Fruit fly (Drosophila melanogaster) whole organism, embryonic: ENCODE data around the gene Tim17b1.

Experiments used
- Blimp-1 ChIP-seq: fragments of 200-800 bp; sonication (Bioruptor generic); optimal IDR thresholded peaks from 3 replicates; lab custom pipeline; 2018; ENCODE audit warnings: missing biosample characterization, missing genetic modification characterization, mild to moderate bottlenecking, moderate library complexity, missing genetic modification reagents
- CG10543 ChIP-seq: fragments of 200-800 bp; sonication (Bioruptor generic); optimal IDR thresholded peaks from 3 replicates; lab custom pipeline; 2017; ENCODE audit warnings: missing biosample characterization, mild to moderate bottlenecking, missing genetic modification characterization, moderate library complexity
- CG11398 ChIP-seq: fragments of 200-800 bp; sonication (Bioruptor generic); optimal IDR thresholded peaks from 2 replicates; lab custom pipeline; 2016; ENCODE audit warnings: missing biosample characterization, missing genetic modification characterization
- CG12104 ChIP-seq: fragments of 200-800 bp; sonication (Bioruptor generic); optimal IDR thresholded peaks from 3 replicates; lab custom pipeline; 2016; ENCODE audit warnings: missing biosample characterization, missing genetic modification characterization
- CG12769 ChIP-seq: fragments of 200-800 bp; sonication (Bioruptor generic); optimal IDR thresholded peaks from 2 replicates; lab custom pipeline; 2019; ENCODE audit warnings: missing biosample characterization, mild to moderate bottlenecking, missing genetic modification characterization, moderate library complexity
- CG13894 ChIP-seq: fragments of 200-800 bp; sonication (Bioruptor generic); optimal IDR thresholded peaks from 3 replicates; lab custom pipeline; 2018; ENCODE audit warnings: missing biosample characterization, mild to moderate bottlenecking, missing genetic modification characterization, moderate library complexity
- CG1529 ChIP-seq: fragments of 200-800 bp; sonication (Bioruptor generic); optimal IDR thresholded peaks from 3 replicates; lab custom pipeline; 2018; ENCODE audit warnings: missing biosample characterization, missing genetic modification characterization
- CG15696 ChIP-seq: fragments of 200-800 bp; sonication (Bioruptor generic); optimal IDR thresholded peaks from 2 replicates; lab custom pipeline; 2019; ENCODE audit warnings: missing biosample characterization, mild to moderate bottlenecking, missing genetic modification characterization, moderate library complexity
- CG16779 ChIP-seq: fragments of 200-800 bp; sonication (Bioruptor generic); IDR thresholded peaks from 2 replicates; pipeline ENCODE4 v1.3.6; 2022; ENCODE audit warnings: missing biosample characterization, missing genetic modification characterization
- CG17186 ChIP-seq: fragments of 200-800 bp; sonication (Bioruptor generic); optimal IDR thresholded peaks from 3 replicates; lab custom pipeline; 2017; ENCODE audit warnings: missing biosample characterization, missing genetic modification reagents, missing genetic modification characterization
- CG17361 ChIP-seq: fragments of 200-800 bp; sonication (Bioruptor generic); IDR thresholded peaks from 3 replicates; pipeline ENCODE4 v1.3.6; 2022; ENCODE audit warnings: missing biosample characterization, missing genetic modification characterization
- CG2678 ChIP-seq: fragments of 200-800 bp; sonication (Bioruptor generic); optimal IDR thresholded peaks from 3 replicates; lab custom pipeline; 2019; ENCODE audit warnings: missing biosample characterization, mild to moderate bottlenecking, missing genetic modification characterization, moderate library complexity
- CG30403 ChIP-seq: fragments of 200-800 bp; sonication (Bioruptor generic); optimal IDR thresholded peaks from 3 replicates; lab custom pipeline; 2016; ENCODE audit warnings: missing biosample characterization, missing genetic modification characterization
- CG32767 ChIP-seq: fragments of 200-800 bp; sonication (Bioruptor generic); IDR thresholded peaks from 2 replicates; pipeline ENCODE4 v1.3.6; 2022; ENCODE audit warnings: missing biosample characterization, missing genetic modification characterization
- CG3838 ChIP-seq: fragments of 200-800 bp; sonication (Bioruptor generic); optimal IDR thresholded peaks from 3 replicates; lab custom pipeline; 2016; ENCODE audit warnings: missing biosample characterization, missing genetic modification characterization
- CG42726 ChIP-seq: fragments of 200-800 bp; sonication (Bioruptor generic); IDR thresholded peaks from 2 replicates; pipeline ENCODE4 v1.3.6; 2022; ENCODE audit warnings: missing biosample characterization, missing genetic modification characterization; ENCODE audit not compliant: partially characterized antibody
- CG5953 ChIP-seq: fragments of 200-800 bp; sonication (Bioruptor generic); IDR thresholded peaks from 2 replicates; pipeline ENCODE4 v1.3.6; 2022; ENCODE audit warnings: missing biosample characterization, missing genetic modification characterization
- CG8281 ChIP-seq: fragments of 200-800 bp; sonication (Bioruptor generic); optimal IDR thresholded peaks from 2 replicates; lab custom pipeline; 2018; ENCODE audit warnings: missing biosample characterization, mild to moderate bottlenecking, missing genetic modification characterization, moderate library complexity
- CG8359 ChIP-seq: fragments of 200-800 bp; sonication (Bioruptor generic); optimal IDR thresholded peaks from 2 replicates; lab custom pipeline; 2017; ENCODE audit warnings: missing biosample characterization, mild to moderate bottlenecking, missing genetic modification characterization, borderline replicate concordance
- CG9727 ChIP-seq: fragments of 200-800 bp; sonication (Bioruptor generic); optimal IDR thresholded peaks from 3 replicates; lab custom pipeline; 2017; ENCODE audit warnings: missing biosample characterization, mild to moderate bottlenecking, missing genetic modification characterization
- Drgx ChIP-seq: fragments of 200-800 bp; sonication (Bioruptor generic); IDR thresholded peaks from 2 replicates; pipeline ENCODE4 v1.3.6; 2022; ENCODE audit warnings: missing biosample characterization, missing genetic modification characterization
- Ets65A ChIP-seq: fragments of 200-800 bp; sonication (Bioruptor generic); peaks from one replicate; lab custom pipeline; 2016; ENCODE audit warnings: missing biosample characterization, missing genetic modification characterization
- HLH4C ChIP-seq: fragments of 200-800 bp; sonication (Bioruptor generic); IDR thresholded peaks from 3 replicates; pipeline ENCODE4 v1.3.6; 2022; ENCODE audit warnings: missing biosample characterization, missing genetic modification characterization; ENCODE audit not compliant: partially characterized antibody
- Hmr ChIP-seq: fragments of 200-800 bp; sonication (Bioruptor generic); optimal IDR thresholded peaks from 3 replicates; lab custom pipeline; 2017; ENCODE audit warnings: mild to moderate bottlenecking, missing biosample characterization, missing genetic modification reagents, missing genetic modification characterization
- MTF-1 ChIP-seq: fragments of 200-800 bp; sonication (Bioruptor generic); optimal IDR thresholded peaks from 2 replicates; lab custom pipeline; 2018; ENCODE audit warnings: missing biosample characterization, mild to moderate bottlenecking, missing genetic modification characterization, borderline replicate concordance
- Med ChIP-seq: fragments of 200-800 bp; sonication (Bioruptor generic); peaks from one replicate; lab custom pipeline; 2016; ENCODE audit warnings: missing biosample characterization, missing genetic modification characterization, mild to moderate bottlenecking, inconsistent platforms, moderate library complexity
- Pdp1 ChIP-seq, 2 experiments: fragments of 200-800 bp; sonication (Bioruptor generic); optimal IDR thresholded peaks; 3 replicates each; lab custom pipeline; 2016; ENCODE audit warnings: missing biosample characterization in 2 of 2, missing genetic modification characterization in 2 of 2, mild to moderate bottlenecking in 1 of 2, moderate library complexity in 1 of 2
- Sox100B ChIP-seq: fragments of 200-800 bp; sonication (Bioruptor generic); optimal IDR thresholded peaks from 3 replicates; lab custom pipeline; 2018; ENCODE audit warnings: missing biosample characterization, mild to moderate bottlenecking, missing genetic modification characterization
- YL-1 ChIP-seq: fragments of 200-800 bp; sonication (Bioruptor generic); optimal IDR thresholded peaks from 3 replicates; lab custom pipeline; 2017; ENCODE audit warnings: missing biosample characterization, mild to moderate bottlenecking, missing genetic modification characterization
- chinmo ChIP-seq: fragments of 200-800 bp; sonication (Bioruptor generic); IDR thresholded peaks from 4 replicates; pipeline ENCODE4 v1.3.6; 2022; ENCODE audit warnings: missing biosample characterization, missing genetic modification characterization; ENCODE audit not compliant: partially characterized antibody
- eve ChIP-seq, 2 experiments: fragments of >200 bp; optimal IDR thresholded peaks; 2 replicates each; lab custom pipeline; 2017; ENCODE audit warnings: missing biosample characterization in 2 of 2, missing genetic modification characterization in 2 of 2
- exex ChIP-seq: fragments of 200-800 bp; sonication (Bioruptor generic); optimal IDR thresholded peaks from 4 replicates; lab custom pipeline; 2018; ENCODE audit warnings: missing biosample characterization, mild to moderate bottlenecking, missing genetic modification characterization, moderate library complexity
- gro ChIP-seq: fragments of 200-800 bp; sonication (Bioruptor generic); optimal IDR thresholded peaks from 2 replicates; lab custom pipeline; 2016; ENCODE audit warnings: missing biosample characterization, missing genetic modification characterization
- lbe ChIP-seq: fragments of 200-800 bp; sonication (Bioruptor generic); optimal IDR thresholded peaks from 2 replicates; lab custom pipeline; 2016; ENCODE audit warnings: missing biosample characterization, mild to moderate bottlenecking, missing genetic modification characterization
- mld ChIP-seq: fragments of 200-800 bp; sonication (Bioruptor generic); IDR thresholded peaks from 3 replicates; pipeline ENCODE4 v1.3.6; 2022; ENCODE audit warnings: missing biosample characterization, missing genetic modification characterization; ENCODE audit not compliant: partially characterized antibody
- pzg ChIP-seq: fragments of 200-800 bp; sonication (Bioruptor generic); optimal IDR thresholded peaks from 3 replicates; lab custom pipeline; 2018; ENCODE audit warnings: missing biosample characterization, mild to moderate bottlenecking, missing genetic modification characterization, moderate library complexity
- ranshi ChIP-seq: fragments of 200-800 bp; sonication (Bioruptor generic); IDR thresholded peaks from 2 replicates; pipeline ENCODE4 v1.3.6; 2022; ENCODE audit warnings: missing biosample characterization, missing genetic modification characterization
- slp2 ChIP-seq: fragments of 200-800 bp; sonication (Bioruptor generic); optimal IDR thresholded peaks from 2 replicates; lab custom pipeline; 2016; ENCODE audit warnings: missing biosample characterization, missing genetic modification characterization
- sug ChIP-seq: fragments of 200-800 bp; optimal IDR thresholded peaks from 2 replicates; lab custom pipeline; 2019; ENCODE audit warnings: missing biosample characterization, mild to moderate bottlenecking, missing genetic modification characterization, moderate library complexity
- tap ChIP-seq: fragments of 200-800 bp; optimal IDR thresholded peaks from 3 replicates; lab custom pipeline; 2019; ENCODE audit warnings: missing biosample characterization, mild to moderate bottlenecking, missing genetic modification characterization, moderate library complexity
- vvl ChIP-seq: fragments of 200-800 bp; sonication (Bioruptor generic); IDR thresholded peaks from 2 replicates; pipeline ENCODE4 v1.3.6; 2022; ENCODE audit warnings: missing biosample characterization, missing genetic modification characterization
- zen2 ChIP-seq: fragments of 200-800 bp; sonication (Bioruptor generic); IDR thresholded peaks from 3 replicates; pipeline ENCODE4 v1.3.6; 2022; ENCODE audit warnings: missing biosample characterization, missing genetic modification characterization; ENCODE audit not compliant: partially characterized antibody

The Tim17b1 gene

DNA sequence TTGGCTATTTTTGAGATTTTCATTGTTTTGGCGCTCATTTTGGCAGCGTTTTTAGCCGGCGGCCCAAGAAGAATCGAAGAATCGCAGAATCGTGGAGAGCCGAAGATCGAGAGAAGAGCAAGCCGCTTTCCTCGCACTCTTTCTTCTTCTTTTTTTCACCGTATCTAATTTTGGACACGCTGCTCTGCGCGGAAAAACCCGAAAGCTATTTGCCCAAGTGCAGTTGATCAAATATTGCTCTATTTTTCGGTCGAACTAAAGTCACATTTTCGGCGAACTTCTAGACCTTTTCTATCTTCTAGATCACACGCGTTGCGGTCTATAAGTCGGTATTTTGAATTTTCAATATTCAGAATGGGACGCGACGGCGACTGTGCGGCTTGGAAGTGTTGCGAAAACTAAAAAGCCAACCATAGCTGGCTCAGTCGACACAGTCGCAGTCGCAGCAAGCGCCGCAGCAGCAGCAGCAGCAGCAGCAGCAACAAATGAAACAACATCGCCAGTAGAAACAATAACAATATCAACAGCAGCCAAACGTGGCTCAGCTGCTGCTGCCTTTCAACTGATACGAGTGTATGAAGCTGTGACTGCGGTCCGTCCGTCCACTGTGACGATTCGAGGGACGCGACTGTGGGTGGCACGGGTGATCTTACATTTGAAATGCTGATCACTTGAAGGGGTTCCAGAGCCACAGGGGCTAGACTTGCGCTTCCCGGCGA is 12.9 kb upstream of the Tim17b1 start (continued):
- TF ChIP-seq CG8281 (tag; lab: Kevin White, UChicago) = no peak

- TF ChIP-seq Ets65A (GFP tag; lab: Kevin White, UChicago) (peak; percentile 70), Blimp-1 (GFP tag; lab: Kevin White, UChicago) (no peak), sug (no peak), Med (GFP tag; lab: Kevin White, UChicago) (peak; percentile 41), CG9727 (no peak), ranshi (GFP tag; lab: Robert Waterston, UW) (no peak), CG16779 (GFP tag; lab: Robert Waterston, UW) (0 out of 2 replicates have a peak, but pooled peaks have one; percentile 9)
- TF ChIP-seq, all 482 proteins: peak for 3
Measured at dm6 chr3R:5287965-5288364, 12.0 kb upstream of the Tim17b1 start.

- peak; percentile 77 for TF ChIP-seq vvl
- no peak for TF ChIP-seq CG5953
- peak; percentile 30 for TF ChIP-seq CG10543 (GFP tag; lab: Kevin White, UChicago)
- no peak for TF ChIP-seq CG42726 (GFP tag; lab: Robert Waterston, UW)
- TF ChIP-seq CG12769 = peak; percentile 67
- TF ChIP-seq Pdp1 (GFP tag; optimal IDR thresholded peaks at IDR 0.05; lab: Kevin White, UChicago) = peak in 1 of 2 experiments; percentile 58
- 0 out of 3 replicates have a peak, but pooled peaks have one; percentile 8 for TF ChIP-seq zen2
- peak; percentile 68; the same call in 2 of the 4 replicates for TF ChIP-seq chinmo (GFP tag; lab: Robert Waterston, UW)
- 0 out of 2 replicates have a peak, but pooled peaks have one; percentile 29 for TF ChIP-seq CG32767 (GFP tag; lab: Robert Waterston, UW)
- peak; percentile 45 for TF ChIP-seq CG13894 (tag; lab: Kevin White, UChicago)
- TF ChIP-seq, all 482 proteins: peak for 8
Measured at dm6 chr3R:5290738-5291137, 9.2 kb upstream of the Tim17b1 start.

DNA sequence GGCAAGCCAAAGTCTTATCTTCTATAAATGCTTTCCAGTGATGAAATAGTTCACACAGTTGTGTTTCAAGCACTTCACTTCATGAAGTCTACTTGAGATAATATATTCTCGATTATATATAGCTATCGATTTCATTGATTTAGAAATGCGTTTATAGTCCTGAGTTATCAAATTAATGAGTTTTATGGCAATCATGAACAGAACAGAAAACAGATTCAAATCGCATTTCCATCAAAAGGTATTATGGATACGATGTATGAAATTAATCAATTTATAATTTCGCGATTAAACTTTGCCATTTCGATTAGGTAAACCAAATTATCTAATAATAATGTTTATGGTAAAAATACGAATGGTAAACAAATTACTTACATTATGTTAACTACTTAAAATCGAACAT is 4.9 kb upstream of the Tim17b1 start:
- TF ChIP-seq lbe (GFP tag; lab: Kevin White, UChicago) = no peak
- TF ChIP-seq CG1529 (GFP tag; lab: Kevin White, UChicago) = no peak
- TF ChIP-seq exex (tag; lab: Kevin White, UChicago) = peak; percentile 69
- TF ChIP-seq CG12104 (GFP tag; lab: Kevin White, UChicago) = no peak
- TF ChIP-seq eve (GFP tag; optimal IDR thresholded peaks at IDR 0.05; lab: Kevin White, UChicago) = peak in 1 of 2 experiments; percentile 23

DNA sequence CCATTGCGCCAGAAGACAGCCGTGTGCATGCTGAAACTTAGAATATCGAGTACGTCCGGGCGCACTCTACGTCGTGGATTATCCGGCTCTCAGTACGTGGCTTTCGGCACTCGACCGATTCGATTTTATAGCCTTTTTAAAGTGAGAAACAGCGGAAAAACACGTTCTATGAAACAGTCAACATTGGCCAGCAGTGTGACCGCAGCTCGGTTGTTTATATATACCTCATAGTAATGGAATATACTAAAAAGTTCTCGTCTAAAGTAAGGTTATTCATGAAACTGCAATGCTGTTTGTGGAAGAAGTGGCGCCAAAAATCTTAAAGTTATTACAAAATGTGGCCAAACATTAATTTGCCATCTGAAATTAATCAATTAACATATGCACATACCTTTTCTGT is 2.6 kb upstream of the Tim17b1 start:
- TF ChIP-seq ranshi (GFP tag; lab: Robert Waterston, UW) = no peak
- TF ChIP-seq tap (tag; lab: Kevin White, UChicago) = no peak
- no peak for TF ChIP-seq CG2678 (tag; lab: Kevin White, UChicago)
- peak; percentile 11 for TF ChIP-seq CG30403 (GFP tag; lab: Kevin White, UChicago)
- no peak for TF ChIP-seq Sox100B (GFP tag; lab: Kevin White, UChicago)
- no peak for TF ChIP-seq CG15696 (tag; lab: Kevin White, UChicago)
- no peak for TF ChIP-seq CG3838 (GFP tag; lab: Kevin White, UChicago)
- TF ChIP-seq CG8359 = no peak
- TF ChIP-seq CG17186 (GFP tag; lab: Kevin White, UChicago) = peak; percentile 44
- TF ChIP-seq mld (GFP tag; lab: Robert Waterston, UW) = no peak
- no peak for TF ChIP-seq CG11398 (GFP tag; lab: Kevin White, UChicago)
- TF ChIP-seq gro (GFP tag; lab: Kevin White, UChicago) = no peak
- peak; percentile 24 for TF ChIP-seq Hmr (GFP tag; lab: Kevin White, UChicago)
- no peak for TF ChIP-seq CG17361 (GFP tag; lab: Robert Waterston, UW)
- TF ChIP-seq pzg (GFP tag; lab: Kevin White, UChicago) = peak; percentile 74
- no peak for TF ChIP-seq HLH4C (GFP tag; lab: Robert Waterston, UW)
- no peak for TF ChIP-seq Drgx (GFP tag; lab: Robert Waterston, UW)
- TF ChIP-seq MTF-1 = no peak
- no peak for TF ChIP-seq YL-1 (GFP tag; lab: Kevin White, UChicago)
- TF ChIP-seq slp2 (GFP tag; lab: Kevin White, UChicago) = no peak
